Worm (Caenorhabditis elegans) whole organism, young adult: ENCODE data around the gene C01G6.9.

Experiments
- aptf-3 ChIP-seq: fragments of 200-800 bp; sonication (Bioruptor generic); IDR thresholded peaks from 2 replicates; pipeline ENCODE4 v1.3.6; 2022; ENCODE audit warnings: missing genetic modification characterization, missing compliant biosample characterization
- efl-1 ChIP-seq: fragments of 150-350 bp; optimal IDR thresholded peaks from 2 replicates; lab custom pipeline; 2014; ENCODE audit warnings: missing biosample characterization, missing genetic modification reagents, missing genetic modification characterization
- lin-26 ChIP-seq: fragments of 200-800 bp; sonication (Bioruptor generic); IDR thresholded peaks from 2 replicates; pipeline ENCODE4 v1.3.6; 2022; ENCODE audit warnings: missing genetic modification reagents, missing genetic modification characterization, missing compliant biosample characterization
- mes-4 ChIP-seq: sonication (generic microtip); optimal IDR thresholded peaks from 2 replicates; lab custom pipeline; 2016; ENCODE audit warnings: missing genotype, missing genetic modification characterization, missing compliant biosample characterization

DNA sequence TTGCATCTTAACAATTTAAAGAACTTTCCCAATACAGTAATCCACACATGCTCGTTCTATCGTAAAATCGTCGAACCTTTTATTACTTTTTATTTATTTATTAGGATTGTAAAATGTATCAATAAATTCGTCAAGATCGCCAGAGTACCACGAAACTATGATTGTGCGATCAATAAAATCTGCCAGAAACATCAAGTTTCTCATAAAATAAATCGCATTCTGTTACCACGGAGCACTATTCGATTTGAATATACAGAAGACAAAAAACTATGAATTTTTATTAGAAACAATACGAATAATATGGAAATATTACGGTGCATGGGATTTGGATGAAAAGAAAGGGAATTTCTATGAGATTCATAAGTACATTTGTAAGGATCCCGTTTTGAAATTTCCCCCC, 28.9 kb downstream of the C01G6.9 start, which contains the start of gene C01G6.2:
- no peak for TF ChIP-seq aptf-3 (GFP tag; lab: Robert Waterston, UW)
- TF ChIP-seq efl-1: no peak
- TF ChIP-seq lin-26 (GFP tag; lab: Robert Waterston, UW): no peak
- TF ChIP-seq mes-4 (tag; lab: Kevin White, UChicago): no peak
